Worm (Caenorhabditis elegans) whole organism, L1 larva: ENCODE results near the gene ubc-20.

Source experiments
- aha-1 ChIP-seq: fragments of 150-350 bp; optimal IDR thresholded peaks from 2 replicates; lab custom pipeline; 2014; ENCODE audit warnings: missing biosample characterization, missing genetic modification characterization
- dpl-1 ChIP-seq, 3 experiments: fragments of 150-350 bp in 2 of 3; sonication (generic microtip) in 1 of 3; optimal IDR thresholded peaks; 2 replicates each; lab custom pipeline; 2014 to 2017; ENCODE audit warnings: missing biosample characterization in 3 of 3, missing genetic modification characterization in 3 of 3, missing genetic modification reagents in 3 of 3
- mab-9 ChIP-seq: fragments of 200-800 bp; sonication (Bioruptor generic); IDR thresholded peaks from 2 replicates; pipeline ENCODE4 v1.3.6; 2022; ENCODE audit warnings: missing genetic modification reagents, missing genetic modification characterization, missing compliant biosample characterization
- nhr-12 ChIP-seq: sonication (generic microtip); optimal IDR thresholded peaks from 2 replicates; lab custom pipeline; 2017; ENCODE audit warnings: missing biosample characterization, missing genetic modification characterization
- nhr-28 ChIP-seq: fragments of 150-350 bp; optimal IDR thresholded peaks from 2 replicates; lab custom pipeline; 2014; ENCODE audit warnings: missing biosample characterization, missing genetic modification characterization
- pqm-1 ChIP-seq: sonication (generic microtip); optimal IDR thresholded peaks from 3 replicates; lab custom pipeline; 2017; ENCODE audit warnings: missing biosample characterization, missing genetic modification characterization

DNA sequence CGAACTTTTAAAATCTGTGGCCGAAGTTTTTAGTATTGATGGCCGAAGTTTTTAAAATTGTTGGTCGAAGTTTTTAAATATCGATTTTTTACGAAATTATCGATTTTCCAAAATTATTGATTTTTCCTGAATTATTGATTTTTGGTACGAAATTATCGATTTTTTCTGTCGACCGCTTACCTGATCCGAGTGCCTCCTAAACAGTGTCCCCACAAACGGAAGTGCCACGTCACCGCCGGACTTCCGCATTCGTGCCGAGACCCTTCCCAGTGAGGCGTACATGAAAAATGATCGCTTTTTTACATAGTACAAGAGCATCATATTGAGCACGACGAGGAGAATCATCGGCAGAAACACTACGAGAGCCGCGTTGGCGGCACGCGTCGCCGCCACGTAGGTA is 15.3 kb downstream of the ubc-20 start:
- TF ChIP-seq nhr-12 (no peak), mab-9 (no peak), aha-1 (tag; lab: Kevin White, UChicago) (no peak), nhr-28 (no peak), dpl-1 (GFP tag; optimal IDR thresholded peaks at IDR 0.05; lab: Kevin White, UChicago) (no peak), pqm-1 (tag; lab: Kevin White, UChicago) (no peak)
